Worm (Caenorhabditis elegans): ENCODE measurements around the gene K12B6.9.
A peak's percentile ranks its signal among the peaks of the same experiment; 100 is the strongest.

The K12B6.9 gene

ce11 chrV:6267237-6267812 lies 25.1 kb downstream of the K12B6.9 start, which contains the start of gene mrck-1 (continued):
- peak; percentile 70 for TF ChIP-seq ceh-32 (tag; optimal IDR thresholded peaks at IDR 0.05; ENCODE audit: poor library complexity)
- TF ChIP-seq tag-97 (GFP tag; IDR thresholded peaks at IDR 0.05), result no peak
- TF ChIP-seq aly-2 (tag; optimal IDR thresholded peaks at IDR 0.05), result no peak
- TF ChIP-seq nhr-76 (tag; optimal IDR thresholded peaks at IDR 0.05), result no peak
- TF ChIP-seq ceh-28 (tag; optimal IDR thresholded peaks at IDR 0.05), result no peak
- no peak for TF ChIP-seq Y5F2A.4 (GFP tag; optimal IDR thresholded peaks at IDR 0.05)
- peak; percentile 83 for TF ChIP-seq nhr-6 (tag; optimal IDR thresholded peaks at IDR 0.05)
- TF ChIP-seq lin-1 (GFP tag; IDR thresholded peaks at IDR 0.05), result 0 out of 2 replicates have a peak, but pooled peaks have one; percentile 28
- TF ChIP-seq ceh-44 (GFP tag; IDR thresholded peaks at IDR 0.05), result no peak
- no peak for TF ChIP-seq sdz-12 (GFP tag; optimal IDR thresholded peaks at IDR 0.05)
- TF ChIP-seq unc-62 (GFP tag; optimal IDR thresholded peaks at IDR 0.05 in 1 of 2), result peak in 1 of 2 experiments; percentile 87
- no peak for TF ChIP-seq unc-62 (tag; optimal IDR thresholded peaks at IDR 0.05)
- TF ChIP-seq nhr-48 (tag; optimal IDR thresholded peaks at IDR 0.05), result peak; percentile 93

ce11 chrV:6259139-6259538 lies 33.3 kb downstream of the K12B6.9 start, which contains the start of gene K08B12.1:
Gene K08B12.1 (plus strand): TSS chrV:6259367.
- no peak for TF ChIP-seq lin-29 (GFP tag; IDR thresholded peaks at IDR 0.05)
- peak; percentile 1 for TF ChIP-seq nhr-28 (tag; optimal IDR thresholded peaks at IDR 0.05)

ce11 chrV:6253936-6254335 lies 38.5 kb downstream of the K12B6.9 start:
- TF ChIP-seq ama-1 (optimal IDR thresholded peaks at IDR 0.05), result no peak
- TF ChIP-seq zip-2 (tag; optimal IDR thresholded peaks at IDR 0.05), result no peak
- TF ChIP-seq ctbp-1 (GFP tag; IDR thresholded peaks at IDR 0.05), result no peak
- TF ChIP-seq daf-12 (tag; optimal IDR thresholded peaks at IDR 0.05), result no peak
- TF ChIP-seq lin-39 (tag; optimal IDR thresholded peaks at IDR 0.05), result no peak
- TF ChIP-seq zfp-3 (GFP tag; conservative IDR thresholded peaks at IDR 0.05), result no peak
- no peak for TF ChIP-seq nhr-6 (tag; optimal IDR thresholded peaks at IDR 0.05)
- TF ChIP-seq pha-4 (GFP tag; IDR thresholded peaks at IDR 0.05), result no peak
- TF ChIP-seq pha-4 (tag; optimal IDR thresholded peaks at IDR 0.05), result no peak
- TF ChIP-seq ZK337.2 (GFP tag; IDR thresholded peaks at IDR 0.05), result no peak

ce11 chrV:6250959-6251598 lies 41.4 kb downstream of the K12B6.9 start:
- TF ChIP-seq zfp-2 (tag; optimal IDR thresholded peaks at IDR 0.05) (no peak), nhr-28 (tag; optimal IDR thresholded peaks at IDR 0.05) (peak; percentile 75), hlh-30 (tag; optimal IDR thresholded peaks at IDR 0.05; ENCODE audit: insufficient read depth) (no peak), spr-1 (tag; optimal IDR thresholded peaks at IDR 0.05) (no peak), daf-16 (GFP tag; optimal IDR thresholded peaks at IDR 0.05) (no peak), daf-16 (tag; optimal IDR thresholded peaks at IDR 0.05) (peak; percentile 45), dmd-6 (GFP tag; IDR thresholded peaks at IDR 0.05) (peak; percentile 85), lsy-2 (tag; optimal IDR thresholded peaks at IDR 0.05) (no peak), nhr-77 (tag; optimal IDR thresholded peaks at IDR 0.05) (peak; percentile 69), nhr-10 (tag; optimal IDR thresholded peaks at IDR 0.05) (no peak), dve-1 (tag; optimal IDR thresholded peaks at IDR 0.05; ENCODE audit: insufficient read depth) (peak; percentile 69), nhr-48 (tag; optimal IDR thresholded peaks at IDR 0.05) (peak; percentile 66), snpc-1.2 (GFP tag; IDR thresholded peaks at IDR 0.05) (no peak), php-3 (GFP tag; IDR thresholded peaks at IDR 0.05) (peak; percentile 57; the same call in 1 of the 2 replicates), mep-1 (tag; optimal IDR thresholded peaks at IDR 0.05) (no peak), zag-1 (tag; optimal IDR thresholded peaks at IDR 0.05) (no peak), ces-1 (GFP tag; optimal IDR thresholded peaks at IDR 0.05) (no peak), unc-62 (GFP tag; optimal IDR thresholded peaks at IDR 0.05 in 1 of 2) (peak in 1 of 2 experiments; percentile 90), unc-62 (tag; optimal IDR thresholded peaks at IDR 0.05) (no peak), hlh-11 (tag; optimal IDR thresholded peaks at IDR 0.05) (peak; percentile 37), saeg-2 (GFP tag; IDR thresholded peaks at IDR 0.05) (no peak), pqm-1 (tag; optimal IDR thresholded peaks at IDR 0.05) (peak; percentile 82), aha-1 (tag) (peak; percentile 94), spr-3 (GFP tag; optimal IDR thresholded peaks at IDR 0.05) (no peak)

Data from whole organism, L4 larva.